Worm (Caenorhabditis elegans): ENCODE data around the gene dph-7.

Gene dph-7

ce11 chrIII:13346785-13347184 is 31.9 kb downstream of the dph-7 start, which contains the start of gene mtm-6:
TSS of gene mtm-6 (plus strand) at chrIII:13347085.
- TF ChIP-seq lsy-2 (tag; optimal IDR thresholded peaks at IDR 0.05) = peak in 1 of 2 experiments; percentile 23
- TF ChIP-seq efl-1 (optimal IDR thresholded peaks at IDR 0.05) = no peak
- no peak for TF ChIP-seq efl-1 (GFP tag; optimal IDR thresholded peaks at IDR 0.05 in 1 of 2)
- TF ChIP-seq F16B12.6 (tag; optimal IDR thresholded peaks at IDR 0.05) = peak; percentile 70
- no peak for TF ChIP-seq skn-1 (tag; optimal IDR thresholded peaks at IDR 0.05)
- no peak for TF ChIP-seq mab-9 (GFP tag; IDR thresholded peaks at IDR 0.05)
- TF ChIP-seq snpc-4 (tag; optimal IDR thresholded peaks at IDR 0.05) = no peak
- TF ChIP-seq nhr-90 (tag; optimal IDR thresholded peaks at IDR 0.05; ENCODE audit: poor library complexity) = no peak
- no peak for TF ChIP-seq nhr-11 (tag; optimal IDR thresholded peaks at IDR 0.05)
- TF ChIP-seq ces-1 (GFP tag; optimal IDR thresholded peaks at IDR 0.05) = no peak
- TF ChIP-seq tbx-2 (tag; optimal IDR thresholded peaks at IDR 0.05) = no peak

- TF ChIP-seq egl-13 (tag; optimal IDR thresholded peaks at IDR 0.05) (no peak), nhr-237 (tag; optimal IDR thresholded peaks at IDR 0.05) (no peak), xbp-1 (tag; optimal IDR thresholded peaks at IDR 0.05) (no peak), F16B12.6 (tag; optimal IDR thresholded peaks at IDR 0.05) (no peak), tbx-2 (tag; optimal IDR thresholded peaks at IDR 0.05) (peak; percentile 28), nhr-84 (tag; optimal IDR thresholded peaks at IDR 0.05) (no peak), blmp-1 (tag; optimal IDR thresholded peaks at IDR 0.05) (no peak), nhr-85 (tag) (no peak), grh-1 (GFP tag; IDR thresholded peaks at IDR 0.05) (no peak), lin-13 (GFP tag; optimal IDR thresholded peaks at IDR 0.05) (no peak), efl-1 (optimal IDR thresholded peaks at IDR 0.05) (peak in 1 of 2 experiments; percentile 3), efl-1 (GFP tag; optimal IDR thresholded peaks at IDR 0.05 in 1 of 2) (no peak), unc-98 (GFP tag; IDR thresholded peaks at IDR 0.05) (no peak), fkh-4 (tag; optimal IDR thresholded peaks at IDR 0.05; ENCODE audit: borderline replicate concordance) (peak; percentile 1), C04F5.9 (tag; optimal IDR thresholded peaks at IDR 0.05) (no peak), nhr-71 (tag; optimal IDR thresholded peaks at IDR 0.05) (peak; percentile 33), zag-1 (tag; optimal IDR thresholded peaks at IDR 0.05) (no peak), nhr-19 (GFP tag; conservative IDR thresholded peaks at IDR 0.05) (no peak), tlp-1 (tag; optimal IDR thresholded peaks at IDR 0.05) (no peak), isw-1 (GFP tag; IDR thresholded peaks at IDR 0.05) (0 out of 2 replicates have a peak, but pooled peaks have one; percentile 12), lin-15B (tag; optimal IDR thresholded peaks at IDR 0.05) (no peak), ets-5 (GFP tag; IDR thresholded peaks at IDR 0.05) (no peak), dsc-1 (tag; optimal IDR thresholded peaks at IDR 0.05) (peak; percentile 66), fkh-10 (GFP tag; optimal IDR thresholded peaks at IDR 0.05) (no peak), skn-1 (tag; optimal IDR thresholded peaks at IDR 0.05) (no peak), hlh-17 (GFP tag; optimal IDR thresholded peaks at IDR 0.05; ENCODE audit: borderline replicate concordance) (no peak), elt-2 (tag; optimal IDR thresholded peaks at IDR 0.05) (no peak), jun-1 (tag; optimal IDR thresholded peaks at IDR 0.05) (no peak), C16A3.4 (tag; optimal IDR thresholded peaks at IDR 0.05) (no peak), ces-1 (GFP tag; optimal IDR thresholded peaks at IDR 0.05) (no peak), mdl-1 (tag; optimal IDR thresholded peaks at IDR 0.05) (no peak), ceh-90 (tag; optimal IDR thresholded peaks at IDR 0.05) (no peak), nhr-90 (tag; optimal IDR thresholded peaks at IDR 0.05; ENCODE audit: poor library complexity) (no peak), lin-39 (tag; optimal IDR thresholded peaks at IDR 0.05) (no peak), nhr-77 (tag; optimal IDR thresholded peaks at IDR 0.05) (no peak), ceh-63 (GFP tag; optimal IDR thresholded peaks at IDR 0.05) (no peak), C34B4.2 (tag; optimal IDR thresholded peaks at IDR 0.05) (no peak), pax-3 (tag; optimal IDR thresholded peaks at IDR 0.05) (no peak), snu-23 (GFP tag; optimal IDR thresholded peaks at IDR 0.05) (no peak), Y116A8C.19 (tag; optimal IDR thresholded peaks at IDR 0.05; ENCODE audit: borderline replicate concordance) (no peak), ceh-8 (GFP tag; optimal IDR thresholded peaks at IDR 0.05) (no peak), swsn-7 (tag; optimal IDR thresholded peaks at IDR 0.05) (peak; percentile 0), fos-1 (tag; optimal IDR thresholded peaks at IDR 0.05) (no peak), aly-2 (tag; optimal IDR thresholded peaks at IDR 0.05) (no peak), nhr-76 (tag; optimal IDR thresholded peaks at IDR 0.05) (no peak), fkh-8 (tag; optimal IDR thresholded peaks at IDR 0.05) (peak; percentile 9), vab-15 (tag; optimal IDR thresholded peaks at IDR 0.05) (no peak)
Observed at ce11 chrIII:13347782-13348327, 32.9 kb downstream of the dph-7 start.

Data from whole organism, L1 larva.